Fruit fly (Drosophila melanogaster) whole organism, embryonic: Measurements from ENCODE around the gene CG33325.

ENCODE experiments used
- Ada2b ChIP-seq: fragments of 200-800 bp; sonication (Bioruptor generic); IDR thresholded peaks from 2 replicates; pipeline ENCODE4 v1.3.6; 2022; ENCODE audit warnings: missing biosample characterization, missing genetic modification characterization
- Asciz ChIP-seq: fragments of 200-800 bp; sonication (Bioruptor generic); optimal IDR thresholded peaks from 2 replicates; lab custom pipeline; 2017; ENCODE audit warnings: missing biosample characterization, mild to moderate bottlenecking, missing genetic modification characterization, missing genetic modification reagents
- BtbVII ChIP-seq: fragments of 200-800 bp; sonication (Bioruptor generic); optimal IDR thresholded peaks from 3 replicates; lab custom pipeline; 2017; ENCODE audit warnings: missing biosample characterization, mild to moderate bottlenecking, missing genetic modification characterization
- CG10321 ChIP-seq: fragments of 200-800 bp; sonication (Bioruptor generic); IDR thresholded peaks from 2 replicates; pipeline ENCODE4 v1.3.6; 2022; ENCODE audit warnings: missing biosample characterization, missing genetic modification characterization
- CG10654 ChIP-seq: fragments of 200-800 bp; sonication (Bioruptor generic); optimal IDR thresholded peaks from 2 replicates; lab custom pipeline; 2016; ENCODE audit warnings: missing biosample characterization, missing genetic modification characterization
- CG11696 ChIP-seq: fragments of 200-800 bp; sonication (Bioruptor generic); IDR thresholded peaks from 2 replicates; pipeline ENCODE4 v1.3.6; 2022; ENCODE audit warnings: missing biosample characterization, missing genetic modification characterization
- CG12659 ChIP-seq: fragments of 200-800 bp; sonication (Bioruptor generic); optimal IDR thresholded peaks from 3 replicates; lab custom pipeline; 2017; ENCODE audit warnings: mild to moderate bottlenecking, missing biosample characterization, missing genetic modification reagents, missing genetic modification characterization
- CG13287 ChIP-seq: fragments of 200-800 bp; sonication (Bioruptor generic); IDR thresholded peaks from 2 replicates; pipeline ENCODE4 v1.3.6; 2022; ENCODE audit warnings: missing biosample characterization, missing genetic modification characterization; ENCODE audit not compliant: partially characterized antibody
- CG13894 ChIP-seq: fragments of 200-800 bp; sonication (Bioruptor generic); optimal IDR thresholded peaks from 3 replicates; lab custom pipeline; 2018; ENCODE audit warnings: missing biosample characterization, mild to moderate bottlenecking, missing genetic modification characterization, moderate library complexity
- CG14441 ChIP-seq: fragments of 200-800 bp; sonication (Bioruptor generic); IDR thresholded peaks from 2 replicates; pipeline ENCODE4 v1.3.6; 2022; ENCODE audit warnings: missing biosample characterization, missing genetic modification characterization
- CG16779 ChIP-seq: fragments of 200-800 bp; sonication (Bioruptor generic); IDR thresholded peaks from 2 replicates; pipeline ENCODE4 v1.3.6; 2022; ENCODE audit warnings: missing biosample characterization, missing genetic modification characterization
- CG16863 ChIP-seq: fragments of 200-800 bp; sonication (Bioruptor generic); optimal IDR thresholded peaks from 3 replicates; lab custom pipeline; 2016; ENCODE audit warnings: missing biosample characterization, missing genetic modification characterization
- CG17568 ChIP-seq: fragments of 200-800 bp; sonication (Bioruptor generic); optimal IDR thresholded peaks from 2 replicates; lab custom pipeline; 2018; ENCODE audit warnings: missing biosample characterization, mild to moderate bottlenecking, missing genetic modification characterization, moderate library complexity
- CG18262 ChIP-seq: fragments of 200-800 bp; optimal IDR thresholded peaks from 3 replicates; lab custom pipeline; 2019; ENCODE audit warnings: missing biosample characterization, mild to moderate bottlenecking, missing genetic modification characterization, moderate library complexity
- CG3407 ChIP-seq: fragments of 200-800 bp; sonication (Bioruptor generic); optimal IDR thresholded peaks from 2 replicates; lab custom pipeline; 2018; ENCODE audit warnings: missing biosample characterization, mild to moderate bottlenecking, missing genetic modification characterization
- CG34376 ChIP-seq: fragments of 200-800 bp; sonication (Bioruptor generic); optimal IDR thresholded peaks from 2 replicates; lab custom pipeline; 2018; ENCODE audit warnings: missing biosample characterization, mild to moderate bottlenecking, missing genetic modification characterization
- CG3838 ChIP-seq: fragments of 200-800 bp; sonication (Bioruptor generic); optimal IDR thresholded peaks from 3 replicates; lab custom pipeline; 2016; ENCODE audit warnings: missing biosample characterization, missing genetic modification characterization
- CG4328 ChIP-seq: fragments of 200-800 bp; sonication (Bioruptor generic); optimal IDR thresholded peaks from 3 replicates; lab custom pipeline; 2017; ENCODE audit warnings: missing biosample characterization, missing genetic modification reagents, missing genetic modification characterization
- CG4617 ChIP-seq: fragments of 200-800 bp; sonication (Bioruptor generic); optimal IDR thresholded peaks from 3 replicates; lab custom pipeline; 2016; ENCODE audit warnings: missing biosample characterization, missing genetic modification characterization, borderline replicate concordance
- CG4730 ChIP-seq: fragments of 200-800 bp; sonication (Bioruptor generic); IDR thresholded peaks from 2 replicates; pipeline ENCODE4 v1.3.6; 2022; ENCODE audit warnings: missing biosample characterization, missing genetic modification characterization
- CG6689 ChIP-seq: fragments of 200-800 bp; sonication (Bioruptor generic); IDR thresholded peaks from 2 replicates; pipeline ENCODE4 v1.3.6; 2022; ENCODE audit warnings: missing biosample characterization, missing genetic modification characterization
- CG7963 ChIP-seq: fragments of 200-800 bp; sonication (Bioruptor generic); IDR thresholded peaks from 3 replicates; pipeline ENCODE4 v1.3.6; 2022; ENCODE audit warnings: missing biosample characterization, missing genetic modification characterization; ENCODE audit not compliant: partially characterized antibody
- CG7987 ChIP-seq: fragments of 200-800 bp; sonication (Bioruptor generic); optimal IDR thresholded peaks from 2 replicates; lab custom pipeline; 2018; ENCODE audit warnings: missing biosample characterization, mild to moderate bottlenecking, missing genetic modification characterization, moderate library complexity
- CG8924 ChIP-seq: fragments of 200-800 bp; optimal IDR thresholded peaks from 3 replicates; lab custom pipeline; 2019; ENCODE audit warnings: missing biosample characterization, mild to moderate bottlenecking, missing genetic modification characterization, moderate library complexity
- Hand ChIP-seq: fragments of 200-800 bp; sonication (Bioruptor generic); optimal IDR thresholded peaks from 2 replicates; lab custom pipeline; 2017; ENCODE audit warnings: mild to moderate bottlenecking, missing biosample characterization, missing genetic modification reagents, missing genetic modification characterization
- HmgZ ChIP-seq: fragments of 200-800 bp; sonication (Bioruptor generic); optimal IDR thresholded peaks from 2 replicates; lab custom pipeline; 2018; ENCODE audit warnings: missing biosample characterization, mild to moderate bottlenecking, missing genetic modification characterization
- Hmr ChIP-seq: fragments of 200-800 bp; sonication (Bioruptor generic); optimal IDR thresholded peaks from 3 replicates; lab custom pipeline; 2017; ENCODE audit warnings: mild to moderate bottlenecking, missing biosample characterization, missing genetic modification reagents, missing genetic modification characterization
- Hr3 ChIP-seq: fragments of 200-800 bp; sonication (Bioruptor generic); optimal IDR thresholded peaks from 3 replicates; lab custom pipeline; 2016; ENCODE audit warnings: missing biosample characterization, missing genetic modification characterization
- NC2β ChIP-seq: fragments of 200-800 bp; sonication (Bioruptor generic); optimal IDR thresholded peaks from 2 replicates; lab custom pipeline; 2016; ENCODE audit warnings: missing biosample characterization, missing genetic modification characterization
- Nf-YA ChIP-seq: fragments of 200-800 bp; sonication (Bioruptor generic); IDR thresholded peaks from 2 replicates; pipeline ENCODE4 v1.3.6; 2022; ENCODE audit warnings: missing biosample characterization, missing genetic modification characterization
- Optix ChIP-seq: fragments of 200-800 bp; sonication (Bioruptor generic); IDR thresholded peaks from 3 replicates; pipeline ENCODE4 v1.3.6; 2022; ENCODE audit warnings: missing biosample characterization, missing genetic modification characterization
- Rx ChIP-seq: fragments of 200-800 bp; sonication (Bioruptor generic); IDR thresholded peaks from 2 replicates; pipeline ENCODE4 v1.3.6; 2022; ENCODE audit warnings: missing biosample characterization, missing genetic modification characterization
- Sox102F ChIP-seq: fragments of 200-800 bp; sonication (Bioruptor generic); optimal IDR thresholded peaks from 2 replicates; lab custom pipeline; 2018; ENCODE audit warnings: missing biosample characterization, mild to moderate bottlenecking, missing genetic modification characterization, moderate library complexity
- Spps ChIP-seq: fragments of 200-800 bp; sonication (Bioruptor generic); optimal IDR thresholded peaks from 2 replicates; lab custom pipeline; 2018; ENCODE audit warnings: missing biosample characterization, mild to moderate bottlenecking, missing genetic modification characterization
- Sry-β ChIP-seq: fragments of 200-800 bp; sonication (Bioruptor generic); optimal IDR thresholded peaks from 2 replicates; lab custom pipeline; 2018; ENCODE audit warnings: missing biosample characterization, mild to moderate bottlenecking, missing genetic modification characterization, moderate library complexity
- Stat92E ChIP-seq, 3 experiments: fragments of >200 bp in 2 of 3; fragments of 200-800 bp in 1 of 3; sonication (Bioruptor generic) in 1 of 3; optimal IDR thresholded peaks; 2 replicates each; lab custom pipeline; 2017 to 2019; ENCODE audit warnings: missing biosample characterization in 3 of 3, missing genetic modification characterization in 3 of 3, mild to moderate bottlenecking in 1 of 3, moderate library complexity in 1 of 3
- Xbp1 ChIP-seq: fragments of 200-800 bp; sonication (Bioruptor generic); optimal IDR thresholded peaks from 3 replicates; lab custom pipeline; 2016; ENCODE audit warnings: missing biosample characterization, mild to moderate bottlenecking, missing genetic modification characterization
- al ChIP-seq: fragments of 200-800 bp; sonication (Bioruptor generic); IDR thresholded peaks from 2 replicates; pipeline ENCODE4 v1.3.6; 2022; ENCODE audit warnings: missing biosample characterization, missing genetic modification characterization
- ash1 ChIP-seq: fragments of 200-800 bp; sonication (Bioruptor generic); optimal IDR thresholded peaks from 2 replicates; lab custom pipeline; 2018; ENCODE audit warnings: missing biosample characterization, mild to moderate bottlenecking, missing genetic modification characterization
- btn ChIP-seq: fragments of 200-800 bp; sonication (Bioruptor generic); optimal IDR thresholded peaks from 2 replicates; lab custom pipeline; 2016; ENCODE audit warnings: missing biosample characterization, missing genetic modification characterization
- grau ChIP-seq: fragments of 200-800 bp; optimal IDR thresholded peaks from 3 replicates; lab custom pipeline; 2019; ENCODE audit warnings: missing biosample characterization, mild to moderate bottlenecking, missing genetic modification characterization, moderate library complexity
- gsb-n ChIP-seq: fragments of 200-800 bp; sonication (Bioruptor generic); optimal IDR thresholded peaks from 3 replicates; lab custom pipeline; 2018; ENCODE audit warnings: missing biosample characterization, mild to moderate bottlenecking, missing genetic modification characterization
- hkb ChIP-seq, 2 experiments: fragments of 200-800 bp in 1 of 2; fragments of >200 bp in 1 of 2; sonication (Bioruptor generic) in 1 of 2; IDR thresholded peaks in 1 of 2; optimal IDR thresholded peaks in 1 of 2; 2 replicates each; pipeline versions ENCODE4 v1.3.6 to Lab custom; 2017 to 2022; ENCODE audit warnings: missing biosample characterization in 1 of 2, missing genetic modification characterization in 1 of 2
- lola ChIP-seq, 3 experiments: fragments of >200 bp in 2 of 3; fragments of 200-800 bp in 1 of 3; sonication (Bioruptor generic) in 1 of 3; optimal IDR thresholded peaks; 2 replicates each; lab custom pipeline; 2017 to 2019; ENCODE audit warnings: missing biosample characterization in 3 of 3, missing genetic modification characterization in 3 of 3, mild to moderate bottlenecking in 1 of 3, moderate library complexity in 1 of 3
- nau ChIP-seq: fragments of 200-800 bp; sonication (Bioruptor generic); optimal IDR thresholded peaks from 3 replicates; lab custom pipeline; 2017; ENCODE audit warnings: missing biosample characterization, mild to moderate bottlenecking, missing genetic modification characterization, missing genetic modification reagents
- p53 ChIP-seq: fragments of 200-800 bp; sonication (Bioruptor generic); optimal IDR thresholded peaks from 2 replicates; lab custom pipeline; 2016; ENCODE audit warnings: missing biosample characterization, missing genetic modification characterization
- pros ChIP-seq: fragments of 200-800 bp; sonication (Bioruptor generic); optimal IDR thresholded peaks from 3 replicates; lab custom pipeline; 2019; ENCODE audit warnings: missing biosample characterization, mild to moderate bottlenecking, missing genetic modification characterization, moderate library complexity
- slou ChIP-seq: fragments of 200-800 bp; sonication (Bioruptor generic); optimal IDR thresholded peaks from 3 replicates; lab custom pipeline; 2016; ENCODE audit warnings: missing biosample characterization, missing genetic modification characterization
- vfl ChIP-seq: fragments of 200-800 bp; sonication (Bioruptor generic); optimal IDR thresholded peaks from 2 replicates; lab custom pipeline; 2016; ENCODE audit warnings: missing biosample characterization, missing genetic modification characterization

CG33325 gene

dm6 chr3R:8650741-8651140 is 29.1 kb downstream of the CG33325 start, which contains the start of the genes Mkk4 and SLIRP2 (continued):
- TF ChIP-seq slou (GFP tag; lab: Kevin White, UChicago) (peak; percentile 98), vfl (GFP tag; lab: Kevin White, UChicago) (peak; percentile 99), Spps (tag; lab: Kevin White, UChicago) (peak; percentile 98), hkb (optimal IDR thresholded peaks at IDR 0.05; lab: Kevin White, UChicago) (peak; percentile 69), hkb (GFP tag; IDR thresholded peaks at IDR 0.05; lab: Robert Waterston, UW) (peak; percentile 99), gsb-n (tag; lab: Kevin White, UChicago) (peak; percentile 98), Hand (GFP tag; lab: Kevin White, UChicago) (peak; percentile 95), CG4730 (peak; percentile 99), CG7987 (GFP tag; lab: Kevin White, UChicago) (peak; percentile 97), CG3407 (GFP tag; lab: Kevin White, UChicago) (peak; percentile 98), NC2β (GFP tag; lab: Kevin White, UChicago) (peak; percentile 98), Optix (GFP tag; lab: Robert Waterston, UW) (peak; percentile 99), Sox102F (GFP tag; lab: Kevin White, UChicago) (peak; percentile 99), Sry-β (peak; percentile 75), Stat92E (GFP tag; optimal IDR thresholded peaks at IDR 0.05; lab: Kevin White, UChicago) (peak in 1 of 3 experiments; percentile 95), Hr3 (GFP tag; lab: Kevin White, UChicago) (peak; percentile 99), CG12659 (peak; percentile 99), CG6689 (GFP tag; lab: Robert Waterston, UW) (peak; percentile 100), lola (GFP tag; optimal IDR thresholded peaks at IDR 0.05; lab: Kevin White, UChicago) (peak in 1 of 3 experiments; percentile 99), CG4617 (GFP tag; lab: Kevin White, UChicago) (peak; percentile 99), Asciz (GFP tag; lab: Kevin White, UChicago) (peak; percentile 97), CG14441 (peak; percentile 99), CG8924 (peak; percentile 99), CG11696 (GFP tag; lab: Robert Waterston, UW) (peak; percentile 96), CG13287 (GFP tag; lab: Robert Waterston, UW) (peak; percentile 89), CG16863 (GFP tag; lab: Kevin White, UChicago) (peak; percentile 99), Ada2b (GFP tag; lab: Robert Waterston, UW) (peak; percentile 99), CG3838 (GFP tag; lab: Kevin White, UChicago) (peak; percentile 98), CG4328 (GFP tag; lab: Kevin White, UChicago) (peak; percentile 97), CG13894 (tag; lab: Kevin White, UChicago) (peak; percentile 98), CG16779 (GFP tag; lab: Robert Waterston, UW) (peak; percentile 97), Hmr (GFP tag; lab: Kevin White, UChicago) (peak; percentile 98), CG10654 (GFP tag; lab: Kevin White, UChicago) (peak; percentile 99), pros (GFP tag; lab: Kevin White, UChicago) (peak; percentile 73), Xbp1 (GFP tag; lab: Kevin White, UChicago) (peak; percentile 100), CG10321 (peak; percentile 87), ash1 (GFP tag; lab: Kevin White, UChicago) (peak; percentile 89), CG7963 (GFP tag; lab: Robert Waterston, UW) (peak; percentile 82), al (GFP tag; lab: Robert Waterston, UW) (peak; percentile 98), CG18262 (tag; lab: Kevin White, UChicago) (peak; percentile 99), btn (GFP tag; lab: Kevin White, UChicago) (peak; percentile 97), CG34376 (GFP tag; lab: Kevin White, UChicago) (peak; percentile 98), p53 (peak; percentile 97), Rx (GFP tag; lab: Robert Waterston, UW) (peak; percentile 97), grau (tag; lab: Kevin White, UChicago) (peak; percentile 98), nau (GFP tag; lab: Kevin White, UChicago) (peak; percentile 96), Nf-YA (GFP tag; lab: Robert Waterston, UW) (peak; percentile 97), HmgZ (tag; lab: Kevin White, UChicago) (peak; percentile 99), CG17568 (GFP tag; lab: Kevin White, UChicago) (peak; percentile 98), BtbVII (GFP tag; lab: Kevin White, UChicago) (peak; percentile 98)
